Worm (Caenorhabditis elegans) whole organism, L3 larva: ENCODE results near the gene K08E4.2.

Experiments used
- aly-2 ChIP-seq: fragments of 150-350 bp; optimal IDR thresholded peaks from 2 replicates; lab custom pipeline; 2014; ENCODE audit warnings: missing biosample characterization, missing genetic modification characterization
- pha-4 ChIP-seq: fragments of 150-350 bp; optimal IDR thresholded peaks from 2 replicates; lab custom pipeline; 2014; ENCODE audit warnings: missing biosample characterization, missing genetic modification reagents, missing genetic modification characterization
- unc-39 ChIP-seq: sonication (generic microtip); optimal IDR thresholded peaks from 4 replicates; lab custom pipeline; 2017; ENCODE audit warnings: missing biosample characterization, missing genetic modification characterization

- TF ChIP-seq pha-4 (peak; percentile 46), unc-39 (no peak), aly-2 (tag; lab: Kevin White, UChicago) (no peak)
Observed at ce11 chrIV:12029722-12030182, 26.7 kb downstream of the K08E4.2 start, which contains the start of gene T12G3.11.
